Worm (Caenorhabditis elegans): ENCODE data around the gene F35D2.3.

DNA sequence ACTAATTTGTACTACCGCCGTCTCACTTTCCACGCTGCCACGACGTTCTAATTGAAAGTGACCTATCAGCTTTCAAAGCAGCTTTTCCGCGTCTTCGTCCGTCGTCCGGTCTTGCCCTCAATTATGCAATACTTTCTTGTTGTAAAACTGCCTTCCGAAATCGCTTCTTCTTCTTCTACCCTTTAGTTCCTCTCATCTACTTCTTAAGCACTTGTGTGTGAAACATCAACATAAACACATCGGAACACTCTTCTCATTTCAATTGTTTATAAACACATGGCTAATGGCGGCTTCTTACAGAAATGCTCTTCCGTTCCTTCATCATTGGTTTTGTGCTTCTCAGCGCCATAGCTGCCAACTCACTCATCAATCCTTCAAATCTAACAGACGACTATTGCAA lies at the start of gene F35D2.3:
- TF ChIP-seq ama-1 (optimal IDR thresholded peaks at IDR 0.05), result no peak
- TF ChIP-seq tra-4 (tag; optimal IDR thresholded peaks at IDR 0.05), result no peak
- TF ChIP-seq pes-1 (GFP tag; IDR thresholded peaks at IDR 0.05), result no peak
- TF ChIP-seq flt-1 (GFP tag; IDR thresholded peaks at IDR 0.05), result no peak
- TF ChIP-seq tbx-11 (GFP tag; IDR thresholded peaks at IDR 0.05), result no peak

Measured in whole organism, early embryonic.